Worm (Caenorhabditis elegans) whole organism, L1 larva: Measurements from ENCODE around the gene gly-14.

Experiments used
- C04F5.9 ChIP-seq: sonication (generic microtip); optimal IDR thresholded peaks from 2 replicates; lab custom pipeline; 2016; ENCODE audit warnings: missing genetic modification characterization, missing compliant biosample characterization
- F16B12.6 ChIP-seq: fragments of 150-350 bp; optimal IDR thresholded peaks from 2 replicates; lab custom pipeline; 2014; ENCODE audit warnings: missing biosample characterization, missing genetic modification characterization
- Y116A8C.19 ChIP-seq: sonication (generic microtip); optimal IDR thresholded peaks from 2 replicates; lab custom pipeline; 2016; ENCODE audit warnings: missing compliant biosample characterization, missing genetic modification characterization, borderline replicate concordance
- aha-1 ChIP-seq: fragments of 150-350 bp; optimal IDR thresholded peaks from 2 replicates; lab custom pipeline; 2014; ENCODE audit warnings: missing biosample characterization, missing genetic modification characterization
- aly-2 ChIP-seq: fragments of 150-350 bp; optimal IDR thresholded peaks from 2 replicates; lab custom pipeline; 2014; ENCODE audit warnings: missing biosample characterization, missing genetic modification characterization
- efl-1 ChIP-seq, 4 experiments: fragments of 150-350 bp; optimal IDR thresholded peaks in 3 of 4; peaks in 1 of 4; 1 replicate in 1 of 4; 2 replicates in 3 of 4; lab custom pipeline; 2014; ENCODE audit warnings: missing biosample characterization in 2 of 4, missing genetic modification characterization in 2 of 4, missing genetic modification reagents in 2 of 4
- efl-3 ChIP-seq: fragments of 200-800 bp; sonication (Bioruptor generic); optimal IDR thresholded peaks from 2 replicates; lab custom pipeline; 2018; ENCODE audit warnings: mild to moderate bottlenecking, missing genetic modification characterization, missing compliant biosample characterization
- egl-13 ChIP-seq: sonication (generic microtip); optimal IDR thresholded peaks from 2 replicates; lab custom pipeline; 2016; ENCODE audit warnings: missing genotype, missing genetic modification reagents, missing genetic modification characterization, missing compliant biosample characterization
- elt-2 ChIP-seq: sonication (generic microtip); optimal IDR thresholded peaks from 2 replicates; lab custom pipeline; 2016; ENCODE audit warnings: missing genetic modification characterization, mild to moderate bottlenecking, inconsistent platforms, missing compliant biosample characterization, missing genetic modification reagents
- fkh-8 ChIP-seq: sonication (generic microtip); optimal IDR thresholded peaks from 2 replicates; lab custom pipeline; 2016; ENCODE audit warnings: mild to moderate bottlenecking, missing genetic modification characterization, missing compliant biosample characterization
- hlh-17 ChIP-seq: fragments of 200-800 bp; sonication (Bioruptor generic); optimal IDR thresholded peaks from 2 replicates; lab custom pipeline; 2018; ENCODE audit warnings: missing genetic modification characterization, mild to moderate bottlenecking, missing compliant biosample characterization, moderate library complexity, borderline replicate concordance
- hpl-2 ChIP-seq: fragments of 150-350 bp; optimal IDR thresholded peaks from 2 replicates; lab custom pipeline; 2014; ENCODE audit warnings: missing biosample characterization, missing genetic modification reagents, missing genetic modification characterization
- irx-1 ChIP-seq: sonication (generic microtip); optimal IDR thresholded peaks from 2 replicates; lab custom pipeline; 2016; ENCODE audit warnings: missing genetic modification characterization, missing compliant biosample characterization
- jun-1 ChIP-seq: fragments of 150-350 bp; optimal IDR thresholded peaks from 2 replicates; lab custom pipeline; 2014; ENCODE audit warnings: missing biosample characterization, missing genetic modification reagents, missing genetic modification characterization
- lin-13 ChIP-seq: fragments of 150-350 bp; optimal IDR thresholded peaks from 2 replicates; lab custom pipeline; 2014; ENCODE audit warnings: missing biosample characterization, missing genetic modification reagents, missing genetic modification characterization
- lin-14 ChIP-seq: fragments of 200-800 bp; sonication (Bioruptor generic); optimal IDR thresholded peaks from 2 replicates; lab custom pipeline; 2018; ENCODE audit warnings: mild to moderate bottlenecking, missing genetic modification characterization, moderate library complexity, missing compliant biosample characterization
- lsy-2 ChIP-seq, 2 experiments: fragments of 150-350 bp; optimal IDR thresholded peaks; 2 replicates each; lab custom pipeline; 2014; ENCODE audit warnings: missing biosample characterization in 2 of 2, missing genetic modification characterization in 2 of 2
- mab-9 ChIP-seq: fragments of 200-800 bp; sonication (Bioruptor generic); IDR thresholded peaks from 2 replicates; pipeline ENCODE4 v1.3.6; 2022; ENCODE audit warnings: missing genetic modification reagents, missing genetic modification characterization, missing compliant biosample characterization
- mef-2 ChIP-seq: fragments of 150-350 bp; optimal IDR thresholded peaks from 2 replicates; lab custom pipeline; 2014; ENCODE audit warnings: missing biosample characterization, missing genetic modification characterization
- mep-1 ChIP-seq: fragments of 150-350 bp; optimal IDR thresholded peaks from 2 replicates; lab custom pipeline; 2014; ENCODE audit warnings: missing biosample characterization, missing genetic modification characterization
- nhr-11 ChIP-seq: fragments of 150-350 bp; optimal IDR thresholded peaks from 2 replicates; lab custom pipeline; 2014; ENCODE audit warnings: missing biosample characterization, missing genetic modification characterization
- nhr-19 ChIP-seq: fragments of 200-800 bp; sonication (Bioruptor generic); conservative IDR thresholded peaks from 2 replicates; pipeline ENCODE4 v1.3.6; 2022; ENCODE audit warnings: missing genetic modification characterization, missing compliant biosample characterization
- nhr-20 ChIP-seq: sonication (generic microtip); optimal IDR thresholded peaks from 2 replicates; lab custom pipeline; 2016; ENCODE audit warnings: mild to moderate bottlenecking, missing genetic modification characterization, missing compliant biosample characterization
- nhr-237 ChIP-seq: fragments of 150-350 bp; optimal IDR thresholded peaks from 2 replicates; lab custom pipeline; 2014; ENCODE audit warnings: missing biosample characterization, missing genetic modification characterization
- nhr-47 ChIP-seq: sonication (generic microtip); optimal IDR thresholded peaks from 2 replicates; lab custom pipeline; 2016; ENCODE audit warnings: mild to moderate bottlenecking, missing genetic modification characterization, moderate library complexity, missing compliant biosample characterization
- nhr-77 ChIP-seq: fragments of 150-350 bp; optimal IDR thresholded peaks from 2 replicates; lab custom pipeline; 2014; ENCODE audit warnings: missing biosample characterization, missing genetic modification characterization
- nhr-85 ChIP-seq: sonication (generic microtip); peaks from one replicate; lab custom pipeline; 2016; ENCODE audit warnings: missing genetic modification characterization, inconsistent platforms, missing compliant biosample characterization
- nhr-90 ChIP-seq: sonication (generic microtip); optimal IDR thresholded peaks from 2 replicates; lab custom pipeline; 2016; ENCODE audit warnings: mild to moderate bottlenecking, missing genetic modification characterization, missing compliant biosample characterization; ENCODE audit not compliant: poor library complexity
- pqm-1 ChIP-seq: sonication (generic microtip); optimal IDR thresholded peaks from 3 replicates; lab custom pipeline; 2017; ENCODE audit warnings: missing biosample characterization, missing genetic modification characterization
- snu-23 ChIP-seq: sonication (generic microtip); optimal IDR thresholded peaks from 2 replicates; lab custom pipeline; 2016; ENCODE audit warnings: missing genetic modification characterization, missing compliant biosample characterization
- tlp-1 ChIP-seq: fragments of 150-350 bp; optimal IDR thresholded peaks from 2 replicates; lab custom pipeline; 2014; ENCODE audit warnings: missing biosample characterization, missing genetic modification characterization
- unc-30 ChIP-seq: sonication (generic microtip); optimal IDR thresholded peaks from 2 replicates; lab custom pipeline; 2017; ENCODE audit warnings: missing biosample characterization, missing genetic modification characterization
- unc-62 ChIP-seq: fragments of 150-350 bp; optimal IDR thresholded peaks from 2 replicates; lab custom pipeline; 2014; ENCODE audit warnings: missing biosample characterization, missing genetic modification reagents, missing genetic modification characterization
- unc-86 ChIP-seq: sonication (generic microtip); optimal IDR thresholded peaks from 2 replicates; lab custom pipeline; 2016; ENCODE audit warnings: missing genetic modification characterization, missing compliant biosample characterization
- unc-98 ChIP-seq: fragments of 200-800 bp; sonication (Bioruptor generic); IDR thresholded peaks from 2 replicates; pipeline ENCODE4 v1.3.6; 2022; ENCODE audit warnings: missing genetic modification characterization, missing compliant biosample characterization
- vab-15 ChIP-seq: sonication (generic microtip); optimal IDR thresholded peaks from 2 replicates; lab custom pipeline; 2017; ENCODE audit warnings: missing genotype, mild to moderate bottlenecking, missing genetic modification characterization, missing compliant biosample characterization
- xbp-1 ChIP-seq: sonication (generic microtip); optimal IDR thresholded peaks from 2 replicates; lab custom pipeline; 2016; ENCODE audit warnings: missing genetic modification characterization, missing compliant biosample characterization
- zag-1 ChIP-seq: fragments of 150-350 bp; optimal IDR thresholded peaks from 2 replicates; lab custom pipeline; 2014; ENCODE audit warnings: missing biosample characterization, missing genetic modification characterization

Gene gly-14

DNA sequence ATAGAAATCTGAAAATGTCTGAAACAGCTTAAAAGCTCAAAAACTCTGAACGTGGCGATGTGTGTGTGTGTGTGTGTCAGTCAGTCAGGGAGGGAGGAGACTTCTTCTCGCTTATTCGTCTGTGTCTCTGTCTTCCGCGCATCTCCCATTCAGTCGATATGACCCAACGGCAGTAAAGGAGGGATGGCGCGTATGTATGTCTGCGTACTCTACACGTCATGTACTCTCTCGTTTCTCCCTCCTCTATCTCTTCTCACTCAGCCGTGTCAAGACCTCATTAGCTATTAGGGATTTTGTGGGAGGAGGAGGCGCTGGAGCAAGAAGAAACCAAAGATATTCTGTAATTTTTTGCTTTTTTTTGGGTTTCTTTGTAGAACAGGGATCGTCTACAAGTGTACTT is 39.0 kb upstream of the gly-14 start (continued):
- TF ChIP-seq nhr-20 (no peak), F16B12.6 (tag; lab: Kevin White, UChicago) (peak; percentile 18), efl-3 (GFP tag; lab: Kevin White, UChicago) (no peak), zag-1 (tag; lab: Kevin White, UChicago) (peak; percentile 15), vab-15 (tag; lab: Kevin White, UChicago) (no peak), hpl-2 (GFP tag; lab: Kevin White, UChicago) (no peak), aly-2 (tag; lab: Kevin White, UChicago) (no peak), fkh-8 (peak; percentile 76), snu-23 (peak; percentile 76), nhr-47 (peak; percentile 73), jun-1 (tag; lab: Kevin White, UChicago) (peak; percentile 43), nhr-77 (tag; lab: Kevin White, UChicago) (no peak), tlp-1 (tag; lab: Kevin White, UChicago) (no peak), mef-2 (no peak), nhr-237 (tag; lab: Kevin White, UChicago) (no peak), unc-98 (no peak), unc-62 (GFP tag; lab: Kevin White, UChicago) (no peak), mab-9 (no peak), nhr-90 (tag; lab: Kevin White, UChicago) (no peak), C04F5.9 (no peak), xbp-1 (tag; lab: Kevin White, UChicago) (peak; percentile 58), unc-86 (tag; lab: Kevin White, UChicago) (peak; percentile 76), nhr-11 (tag; lab: Kevin White, UChicago) (no peak), nhr-85 (tag; lab: Kevin White, UChicago) (peak; percentile 75), lin-13 (GFP tag; lab: Kevin White, UChicago) (peak; percentile 0), pqm-1 (tag; lab: Kevin White, UChicago) (no peak), egl-13 (tag; lab: Kevin White, UChicago) (peak; percentile 37), lin-14 (GFP tag; lab: Kevin White, UChicago) (peak; percentile 92), hlh-17 (GFP tag; lab: Kevin White, UChicago) (no peak), mep-1 (tag; lab: Kevin White, UChicago) (peak; percentile 82), irx-1 (tag; lab: Kevin White, UChicago) (no peak), Y116A8C.19 (no peak)
- TF ChIP-seq, all 84 proteins: peak for 31

DNA sequence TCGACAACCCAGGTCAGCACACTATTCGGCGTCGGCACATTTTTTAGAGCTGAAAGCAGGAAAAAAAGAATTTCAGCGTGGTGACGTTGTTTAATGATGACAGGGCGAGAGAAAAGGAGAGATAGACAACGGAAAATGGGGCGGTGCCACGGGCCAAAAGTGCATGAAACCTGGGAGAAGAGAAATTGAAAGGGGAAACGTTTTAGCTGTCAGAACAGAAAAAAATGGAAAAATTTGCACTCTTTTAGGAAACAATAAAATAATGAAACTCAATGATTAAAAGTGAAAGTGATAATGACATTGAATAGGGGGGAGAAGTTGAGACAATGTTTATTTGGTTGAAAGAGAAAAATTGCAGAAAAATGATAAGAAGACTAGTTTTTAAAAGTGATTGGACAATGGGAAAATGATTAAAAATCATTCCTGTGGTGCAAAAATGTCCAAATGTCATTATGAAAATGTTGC is 36.7 kb upstream of the gly-14 start, which contains the start of gene pitp-1:
Gene pitp-1, minus strand, starts transcription at position 51 of the 465 bp plus-strand sequence.
- TF ChIP-seq efl-1 (optimal IDR thresholded peaks at IDR 0.05; lab: Kevin White, UChicago) (no peak), efl-1 (GFP tag; optimal IDR thresholded peaks at IDR 0.05 in 1 of 2; lab: Kevin White, UChicago) (peak in 1 of 2 experiments; percentile 65), aha-1 (tag; lab: Kevin White, UChicago) (no peak), elt-2 (tag; lab: Kevin White, UChicago) (peak; percentile 12), nhr-85 (tag; lab: Kevin White, UChicago) (peak; percentile 38)
- TF ChIP-seq, all 84 proteins: peak for 3

- TF ChIP-seq pqm-1 (tag; lab: Kevin White, UChicago) (no peak), lsy-2 (tag; optimal IDR thresholded peaks at IDR 0.05; lab: Kevin White, UChicago) (no peak), unc-30 (tag; lab: Kevin White, UChicago) (no peak), nhr-85 (tag; lab: Kevin White, UChicago) (no peak)
Measured at ce11 chrIII:3528342-3528741, 35.3 kb upstream of the gly-14 start, which contains the start of gene rpl-37. Gene rpl-37, plus strand, starts transcription at chrIII:3528642.

ce11 chrIII:3523363-3523762 is 30.3 kb upstream of the gly-14 start:
- no peak for TF ChIP-seq nhr-19 (GFP tag; lab: Robert Waterston, UW)
- no peak for TF ChIP-seq efl-1 (optimal IDR thresholded peaks at IDR 0.05; lab: Kevin White, UChicago)
- peak in 1 of 2 experiments; percentile 49 for TF ChIP-seq efl-1 (GFP tag; optimal IDR thresholded peaks at IDR 0.05 in 1 of 2; lab: Kevin White, UChicago)
